Fruit fly (Drosophila melanogaster) whole organism, embryonic: ENCODE measurements around the gene CG31637.

Experiments used
- Adf1 ChIP-seq: fragments of 200-800 bp; sonication (Bioruptor generic); IDR thresholded peaks from 2 replicates; pipeline ENCODE4 v1.3.6; 2022; ENCODE audit warnings: missing biosample characterization, missing genetic modification characterization
- Atf6 ChIP-seq: fragments of 200-800 bp; sonication (Bioruptor generic); IDR thresholded peaks from 2 replicates; pipeline ENCODE4 v1.3.6; 2022; ENCODE audit warnings: missing biosample characterization, missing genetic modification characterization
- B-H2 ChIP-seq: fragments of 200-800 bp; sonication (Bioruptor generic); optimal IDR thresholded peaks from 2 replicates; lab custom pipeline; 2018; ENCODE audit warnings: missing biosample characterization, mild to moderate bottlenecking, missing genetic modification characterization
- CG10267 ChIP-seq: fragments of 200-800 bp; sonication (Bioruptor generic); optimal IDR thresholded peaks from 2 replicates; lab custom pipeline; 2018; ENCODE audit warnings: missing biosample characterization, mild to moderate bottlenecking, missing genetic modification characterization, moderate library complexity
- CG10654 ChIP-seq: fragments of 200-800 bp; sonication (Bioruptor generic); optimal IDR thresholded peaks from 2 replicates; lab custom pipeline; 2016; ENCODE audit warnings: missing biosample characterization, missing genetic modification characterization
- CG12659 ChIP-seq: fragments of 200-800 bp; sonication (Bioruptor generic); optimal IDR thresholded peaks from 3 replicates; lab custom pipeline; 2017; ENCODE audit warnings: mild to moderate bottlenecking, missing biosample characterization, missing genetic modification reagents, missing genetic modification characterization
- CG13287 ChIP-seq: fragments of 200-800 bp; sonication (Bioruptor generic); IDR thresholded peaks from 2 replicates; pipeline ENCODE4 v1.3.6; 2022; ENCODE audit warnings: missing biosample characterization, missing genetic modification characterization; ENCODE audit not compliant: partially characterized antibody
- CG14441 ChIP-seq: fragments of 200-800 bp; sonication (Bioruptor generic); IDR thresholded peaks from 2 replicates; pipeline ENCODE4 v1.3.6; 2022; ENCODE audit warnings: missing biosample characterization, missing genetic modification characterization
- CG1603 ChIP-seq: fragments of 200-800 bp; sonication (Bioruptor generic); optimal IDR thresholded peaks from 2 replicates; lab custom pipeline; 2019; ENCODE audit warnings: missing biosample characterization, mild to moderate bottlenecking, missing genetic modification characterization, moderate library complexity
- CG17612 ChIP-seq: fragments of 200-800 bp; sonication (Bioruptor generic); IDR thresholded peaks from 2 replicates; pipeline ENCODE4 v1.3.6; 2022; ENCODE audit warnings: missing biosample characterization, missing genetic modification characterization
- CG17829 ChIP-seq: fragments of 200-800 bp; optimal IDR thresholded peaks from 2 replicates; lab custom pipeline; 2019; ENCODE audit warnings: missing biosample characterization, mild to moderate bottlenecking, missing genetic modification characterization, moderate library complexity
- CG2129 ChIP-seq: fragments of 200-800 bp; sonication (Bioruptor generic); IDR thresholded peaks from 2 replicates; pipeline ENCODE4 v1.3.6; 2022; ENCODE audit warnings: missing biosample characterization, missing genetic modification characterization; ENCODE audit not compliant: partially characterized antibody
- CG3163 ChIP-seq: fragments of 200-800 bp; sonication (Bioruptor generic); optimal IDR thresholded peaks from 3 replicates; lab custom pipeline; 2016; ENCODE audit warnings: missing biosample characterization, missing genetic modification characterization
- CG3847 ChIP-seq: fragments of 200-800 bp; sonication (Bioruptor generic); IDR thresholded peaks from 2 replicates; pipeline ENCODE4 v1.3.6; 2022; ENCODE audit warnings: missing biosample characterization, missing genetic modification characterization
- CG5953 ChIP-seq: fragments of 200-800 bp; sonication (Bioruptor generic); IDR thresholded peaks from 2 replicates; pipeline ENCODE4 v1.3.6; 2022; ENCODE audit warnings: missing biosample characterization, missing genetic modification characterization
- CG6654 ChIP-seq: fragments of 200-800 bp; sonication (Bioruptor generic); optimal IDR thresholded peaks from 2 replicates; lab custom pipeline; 2017; ENCODE audit warnings: missing biosample characterization, mild to moderate bottlenecking, missing genetic modification characterization
- CG6854 ChIP-seq: fragments of 200-800 bp; sonication (Bioruptor generic); optimal IDR thresholded peaks from 3 replicates; lab custom pipeline; 2017; ENCODE audit warnings: missing biosample characterization, mild to moderate bottlenecking, missing genetic modification characterization
- CG7556 ChIP-seq: fragments of 200-800 bp; sonication (Bioruptor generic); optimal IDR thresholded peaks from 2 replicates; lab custom pipeline; 2017; ENCODE audit warnings: missing biosample characterization, mild to moderate bottlenecking, missing genetic modification characterization
- CG8089 ChIP-seq: fragments of 200-800 bp; sonication (Bioruptor generic); optimal IDR thresholded peaks from 3 replicates; lab custom pipeline; 2016; ENCODE audit warnings: missing biosample characterization, missing genetic modification characterization
- CG9932 ChIP-seq: fragments of 200-800 bp; sonication (Bioruptor generic); IDR thresholded peaks from 2 replicates; pipeline ENCODE4 v1.3.6; 2022; ENCODE audit warnings: missing biosample characterization, missing genetic modification characterization
- CrebB ChIP-seq: fragments of 200-800 bp; sonication (Bioruptor generic); optimal IDR thresholded peaks from 3 replicates; lab custom pipeline; 2018; ENCODE audit warnings: missing biosample characterization, mild to moderate bottlenecking, missing genetic modification characterization
- E2f2 ChIP-seq: fragments of 200-800 bp; sonication (Bioruptor generic); IDR thresholded peaks from 2 replicates; pipeline ENCODE4 v1.3.6; 2022; ENCODE audit warnings: missing biosample characterization, missing genetic modification characterization
- Ets97D ChIP-seq: fragments of 200-800 bp; sonication (Bioruptor generic); optimal IDR thresholded peaks from 3 replicates; lab custom pipeline; 2016; ENCODE audit warnings: missing biosample characterization, missing genetic modification characterization
- HmgD ChIP-seq: fragments of 200-800 bp; sonication (Bioruptor generic); optimal IDR thresholded peaks from 3 replicates; lab custom pipeline; 2016; ENCODE audit warnings: missing biosample characterization, missing genetic modification characterization
- HmgZ ChIP-seq: fragments of 200-800 bp; sonication (Bioruptor generic); optimal IDR thresholded peaks from 2 replicates; lab custom pipeline; 2018; ENCODE audit warnings: missing biosample characterization, mild to moderate bottlenecking, missing genetic modification characterization
- Hmr ChIP-seq: fragments of 200-800 bp; sonication (Bioruptor generic); optimal IDR thresholded peaks from 3 replicates; lab custom pipeline; 2017; ENCODE audit warnings: mild to moderate bottlenecking, missing biosample characterization, missing genetic modification reagents, missing genetic modification characterization
- Lhr ChIP-seq: fragments of 200-800 bp; sonication (Bioruptor generic); optimal IDR thresholded peaks from 3 replicates; lab custom pipeline; 2017; ENCODE audit warnings: mild to moderate bottlenecking, missing biosample characterization, missing genetic modification reagents, missing genetic modification characterization
- NfI ChIP-seq: fragments of 200-800 bp; sonication (Bioruptor generic); optimal IDR thresholded peaks from 3 replicates; lab custom pipeline; 2018; ENCODE audit warnings: missing biosample characterization, mild to moderate bottlenecking, missing genetic modification characterization, moderate library complexity
- PHDP ChIP-seq: fragments of 200-800 bp; sonication (Bioruptor generic); optimal IDR thresholded peaks from 3 replicates; lab custom pipeline; 2018; ENCODE audit warnings: missing biosample characterization, mild to moderate bottlenecking, missing genetic modification characterization, moderate library complexity
- Scr ChIP-seq: fragments of 200-800 bp; sonication (Bioruptor generic); IDR thresholded peaks from 2 replicates; pipeline ENCODE4 v1.3.6; 2022; ENCODE audit warnings: missing biosample characterization, missing genetic modification characterization; ENCODE audit not compliant: partially characterized antibody
- Sin3A ChIP-seq: fragments of >200 bp; optimal IDR thresholded peaks from 2 replicates; lab custom pipeline; 2018
- Sry-δ ChIP-seq: fragments of 200-800 bp; sonication (Bioruptor generic); optimal IDR thresholded peaks from 2 replicates; lab custom pipeline; 2016; ENCODE audit warnings: missing biosample characterization, missing genetic modification characterization
- abd-A ChIP-seq: fragments of 200-800 bp; sonication (Bioruptor generic); optimal IDR thresholded peaks from 3 replicates; lab custom pipeline; 2019; ENCODE audit warnings: missing biosample characterization, mild to moderate bottlenecking, missing genetic modification characterization, moderate library complexity
- cad ChIP-seq: fragments of >200 bp; optimal IDR thresholded peaks from 2 replicates; lab custom pipeline; 2017; ENCODE audit warnings: missing biosample characterization, missing genetic modification characterization
- caup ChIP-seq: fragments of 200-800 bp; sonication (Bioruptor generic); optimal IDR thresholded peaks from 3 replicates; lab custom pipeline; 2017; ENCODE audit warnings: missing biosample characterization, mild to moderate bottlenecking, missing genetic modification characterization, moderate library complexity; ENCODE audit not compliant: severe bottlenecking
- chn ChIP-seq: fragments of 200-800 bp; sonication (Bioruptor generic); optimal IDR thresholded peaks from 2 replicates; lab custom pipeline; 2016; ENCODE audit warnings: missing biosample characterization, missing genetic modification characterization
- crp ChIP-seq, 2 experiments: fragments of 200-800 bp; sonication (Bioruptor generic); optimal IDR thresholded peaks; 2 replicates in 1 of 2; 3 replicates in 1 of 2; lab custom pipeline; 2017; ENCODE audit warnings: missing biosample characterization in 2 of 2, missing genetic modification characterization in 2 of 2, mild to moderate bottlenecking in 1 of 2, moderate library complexity in 1 of 2
- ftz-f1 ChIP-seq: fragments of 200-800 bp; sonication (Bioruptor generic); optimal IDR thresholded peaks from 2 replicates; lab custom pipeline; 2016; ENCODE audit warnings: missing biosample characterization, missing genetic modification characterization
- kah ChIP-seq: fragments of 200-800 bp; sonication (Bioruptor generic); optimal IDR thresholded peaks from 2 replicates; lab custom pipeline; 2018; ENCODE audit warnings: missing biosample characterization, mild to moderate bottlenecking, missing genetic modification characterization
- lola ChIP-seq, 3 experiments: fragments of >200 bp in 2 of 3; fragments of 200-800 bp in 1 of 3; sonication (Bioruptor generic) in 1 of 3; optimal IDR thresholded peaks; 2 replicates each; lab custom pipeline; 2017 to 2019; ENCODE audit warnings: missing biosample characterization in 3 of 3, missing genetic modification characterization in 3 of 3, mild to moderate bottlenecking in 1 of 3, moderate library complexity in 1 of 3
- mirr ChIP-seq: fragments of 200-800 bp; sonication (Bioruptor generic); optimal IDR thresholded peaks from 3 replicates; lab custom pipeline; 2018; ENCODE audit warnings: missing biosample characterization, mild to moderate bottlenecking, missing genetic modification characterization
- nau ChIP-seq: fragments of 200-800 bp; sonication (Bioruptor generic); optimal IDR thresholded peaks from 3 replicates; lab custom pipeline; 2017; ENCODE audit warnings: missing biosample characterization, mild to moderate bottlenecking, missing genetic modification characterization, missing genetic modification reagents
- nerfin-2 ChIP-seq: fragments of 200-800 bp; sonication (Bioruptor generic); IDR thresholded peaks from 2 replicates; pipeline ENCODE4 v1.3.6; 2022; ENCODE audit warnings: missing biosample characterization, missing genetic modification characterization; ENCODE audit not compliant: partially characterized antibody
- p53 ChIP-seq: fragments of 200-800 bp; sonication (Bioruptor generic); optimal IDR thresholded peaks from 2 replicates; lab custom pipeline; 2016; ENCODE audit warnings: missing biosample characterization, missing genetic modification characterization
- run ChIP-seq: fragments of 200-800 bp; sonication (Bioruptor generic); optimal IDR thresholded peaks from 3 replicates; lab custom pipeline; 2018; ENCODE audit warnings: missing biosample characterization, mild to moderate bottlenecking, missing genetic modification characterization
- sens ChIP-seq: fragments of 200-800 bp; sonication (Bioruptor generic); peaks from one replicate; lab custom pipeline; 2016; ENCODE audit warnings: missing biosample characterization, missing genetic modification characterization
- stwl ChIP-seq: fragments of 200-800 bp; sonication (Bioruptor generic); optimal IDR thresholded peaks from 3 replicates; lab custom pipeline; 2018; ENCODE audit warnings: missing biosample characterization, mild to moderate bottlenecking, missing genetic modification characterization, moderate library complexity
- sug ChIP-seq: fragments of 200-800 bp; optimal IDR thresholded peaks from 2 replicates; lab custom pipeline; 2019; ENCODE audit warnings: missing biosample characterization, mild to moderate bottlenecking, missing genetic modification characterization, moderate library complexity
- trem ChIP-seq: fragments of 200-800 bp; optimal IDR thresholded peaks from 3 replicates; lab custom pipeline; 2019; ENCODE audit warnings: missing biosample characterization, mild to moderate bottlenecking, missing genetic modification characterization, moderate library complexity
- vfl ChIP-seq: fragments of 200-800 bp; sonication (Bioruptor generic); optimal IDR thresholded peaks from 2 replicates; lab custom pipeline; 2016; ENCODE audit warnings: missing biosample characterization, missing genetic modification characterization

The CG31637 gene

DNA sequence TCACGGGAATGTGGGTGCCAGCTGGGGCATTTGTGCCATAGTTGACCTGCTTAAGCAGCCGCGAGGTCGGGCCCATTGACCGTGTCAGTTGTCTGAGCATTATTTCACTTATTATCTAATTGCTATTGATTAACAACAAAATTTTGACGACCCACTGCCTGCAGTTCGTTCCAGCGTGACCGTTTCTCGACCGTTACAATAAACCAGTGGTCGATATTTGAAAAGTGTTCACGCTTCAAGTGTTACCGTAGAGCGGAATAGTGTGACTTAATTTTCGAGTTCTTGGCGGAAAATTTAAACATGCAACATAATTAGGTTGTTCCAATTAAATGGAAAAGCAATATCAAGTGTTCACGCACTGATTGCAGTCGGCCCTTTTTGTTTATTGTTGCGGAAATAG, 30.9 kb upstream of the CG31637 start, which contains the start of gene HemK1 (continued):
- TF ChIP-seq E2f2 (peak; percentile 97), CG2129 (GFP tag; lab: Robert Waterston, UW) (peak; percentile 14; the same call in 1 of the 2 replicates), Adf1 (GFP tag; lab: Robert Waterston, UW) (0 out of 2 replicates have a peak, but pooled peaks have one; percentile 25), cad (GFP tag; lab: Kevin White, UChicago) (no peak), abd-A (tag; lab: Kevin White, UChicago) (peak; percentile 29), PHDP (tag; lab: Kevin White, UChicago) (no peak), p53 (GFP tag; lab: Kevin White, UChicago) (peak; percentile 4), Atf6 (GFP tag; lab: Robert Waterston, UW) (0 out of 2 replicates have a peak, but pooled peaks have one; percentile 21), sug (tag; lab: Kevin White, UChicago) (peak; percentile 53), CG6654 (GFP tag; lab: Kevin White, UChicago) (no peak), CG9932 (GFP tag; lab: Robert Waterston, UW) (0 out of 2 replicates have a peak, but pooled peaks have one; percentile 30), vfl (GFP tag; lab: Kevin White, UChicago) (no peak), Sin3A (lab: Kevin White, UChicago) (peak; percentile 43), caup (GFP tag; lab: Kevin White, UChicago) (no peak), run (no peak), CG7556 (GFP tag; lab: Kevin White, UChicago) (no peak), CrebB (tag; lab: Kevin White, UChicago) (peak; percentile 15), stwl (tag; lab: Kevin White, UChicago) (peak; percentile 66), nau (GFP tag; lab: Kevin White, UChicago) (no peak), Sry-δ (GFP tag; lab: Kevin White, UChicago) (peak; percentile 55), B-H2 (GFP tag; lab: Kevin White, UChicago) (peak; percentile 28), HmgD (GFP tag; lab: Kevin White, UChicago) (peak; percentile 58), CG6854 (GFP tag; lab: Kevin White, UChicago) (no peak), Lhr (GFP tag; lab: Kevin White, UChicago) (peak; percentile 43), CG12659 (GFP tag; lab: Kevin White, UChicago) (peak; percentile 72), sens (peak; percentile 48), CG10267 (peak; percentile 45), Scr (GFP tag; lab: Robert Waterston, UW) (peak; percentile 50), CG1603 (tag; lab: Kevin White, UChicago) (peak; percentile 84), NfI (GFP tag; lab: Kevin White, UChicago) (peak; percentile 4), CG3163 (GFP tag; lab: Kevin White, UChicago) (no peak), CG13287 (GFP tag; lab: Robert Waterston, UW) (peak; percentile 66), Hmr (GFP tag; lab: Kevin White, UChicago) (peak; percentile 46), CG8089 (GFP tag; lab: Kevin White, UChicago) (no peak), Ets97D (GFP tag; lab: Kevin White, UChicago) (peak; percentile 64), chn (peak; percentile 19), CG10654 (GFP tag; lab: Kevin White, UChicago) (no peak), crp (GFP tag; optimal IDR thresholded peaks at IDR 0.05; lab: Kevin White, UChicago) (peak in 1 of 2 experiments; percentile 2), HmgZ (peak; percentile 78), ftz-f1 (GFP tag; lab: Kevin White, UChicago) (peak; percentile 97), CG17829 (peak; percentile 5), CG5953 (GFP tag; lab: Robert Waterston, UW) (no peak), CG14441 (GFP tag; lab: Robert Waterston, UW) (no peak), lola (GFP tag; optimal IDR thresholded peaks at IDR 0.05; lab: Kevin White, UChicago) (no peak), nerfin-2 (peak; percentile 47; the same call in 1 of the 2 replicates), mirr (GFP tag; lab: Kevin White, UChicago) (peak; percentile 0), CG3847 (GFP tag; lab: Robert Waterston, UW) (peak; percentile 57), kah (GFP tag; lab: Kevin White, UChicago) (peak; percentile 33), trem (peak; percentile 59), CG17612 (GFP tag; lab: Robert Waterston, UW) (no peak)
